Worm (Caenorhabditis elegans) whole organism, L1 larva: ENCODE data around the gene C25F6.6.

Experiments
- C16A3.4 ChIP-seq: fragments of 150-350 bp; optimal IDR thresholded peaks from 2 replicates; lab custom pipeline; 2014; ENCODE audit warnings: missing biosample characterization, missing genetic modification characterization
- alr-1 ChIP-seq: fragments of 200-800 bp; sonication (Bioruptor generic); optimal IDR thresholded peaks from 2 replicates; lab custom pipeline; 2018; ENCODE audit warnings: borderline replicate concordance, mild to moderate bottlenecking, missing genetic modification characterization, missing compliant biosample characterization
- ceh-82 ChIP-seq, 3 experiments: fragments of 150-350 bp in 1 of 3; sonication (generic microtip) in 2 of 3; optimal IDR thresholded peaks; 2 replicates each; lab custom pipeline; 2014 to 2017; ENCODE audit warnings: missing biosample characterization in 3 of 3, missing genetic modification characterization in 3 of 3
- ceh-90 ChIP-seq: sonication (generic microtip); optimal IDR thresholded peaks from 2 replicates; lab custom pipeline; 2016; ENCODE audit warnings: missing genetic modification characterization, missing compliant biosample characterization
- egl-13 ChIP-seq: sonication (generic microtip); optimal IDR thresholded peaks from 2 replicates; lab custom pipeline; 2016; ENCODE audit warnings: missing genotype, missing genetic modification reagents, missing genetic modification characterization, missing compliant biosample characterization
- egl-27 ChIP-seq, 2 experiments: fragments of 150-350 bp in 1 of 2; sonication (generic microtip); optimal IDR thresholded peaks; 3 replicates each; lab custom pipeline; 2017 to 2018; ENCODE audit warnings: missing biosample characterization in 2 of 2, missing genetic modification characterization in 2 of 2, missing genetic modification reagents in 2 of 2
- mef-2 ChIP-seq: fragments of 150-350 bp; optimal IDR thresholded peaks from 2 replicates; lab custom pipeline; 2014; ENCODE audit warnings: missing biosample characterization, missing genetic modification characterization
- mep-1 ChIP-seq: fragments of 150-350 bp; optimal IDR thresholded peaks from 2 replicates; lab custom pipeline; 2014; ENCODE audit warnings: missing biosample characterization, missing genetic modification characterization
- nhr-237 ChIP-seq: fragments of 150-350 bp; optimal IDR thresholded peaks from 2 replicates; lab custom pipeline; 2014; ENCODE audit warnings: missing biosample characterization, missing genetic modification characterization
- nhr-85 ChIP-seq: sonication (generic microtip); peaks from one replicate; lab custom pipeline; 2016; ENCODE audit warnings: missing genetic modification characterization, inconsistent platforms, missing compliant biosample characterization
- tlp-1 ChIP-seq: fragments of 150-350 bp; optimal IDR thresholded peaks from 2 replicates; lab custom pipeline; 2014; ENCODE audit warnings: missing biosample characterization, missing genetic modification characterization

- TF ChIP-seq egl-27 (tag; optimal IDR thresholded peaks at IDR 0.05; lab: Kevin White, UChicago) = no peak
- no peak for TF ChIP-seq nhr-85
- TF ChIP-seq alr-1 (tag; lab: Kevin White, UChicago) = no peak
- no peak for TF ChIP-seq ceh-82 (tag; optimal IDR thresholded peaks at IDR 0.05; lab: Kevin White, UChicago)
- no peak for TF ChIP-seq nhr-237 (tag; lab: Kevin White, UChicago)
- TF ChIP-seq tlp-1 = no peak
- TF ChIP-seq egl-13 (tag; lab: Kevin White, UChicago) = no peak
- no peak for TF ChIP-seq C16A3.4 (tag; lab: Kevin White, UChicago)
- no peak for TF ChIP-seq mef-2 (tag; lab: Kevin White, UChicago)
- no peak for TF ChIP-seq mep-1 (tag; lab: Kevin White, UChicago)
- TF ChIP-seq ceh-90 (tag; lab: Kevin White, UChicago) = no peak
These were observed 50.1 kb downstream of the C25F6.6 start, which contains the start of gene scav-1 for ce11 chrX:5400524-5400923.
